Worm (Caenorhabditis elegans) whole organism, midembryonic: ENCODE measurements around the gene cogc-4.

Experiments used
- cog-1 ChIP-seq: sonication (generic microtip); optimal IDR thresholded peaks from 2 replicates; lab custom pipeline; 2016; ENCODE audit warnings: missing genetic modification characterization, missing compliant biosample characterization
- flt-1 ChIP-seq: fragments of 200-800 bp; sonication (Bioruptor generic); IDR thresholded peaks from 2 replicates; pipeline ENCODE4 v1.3.6; 2022; ENCODE audit warnings: missing genetic modification characterization, missing compliant biosample characterization
- med-1 ChIP-seq: sonication (generic microtip); optimal IDR thresholded peaks from 2 replicates; lab custom pipeline; 2017; ENCODE audit warnings: missing genetic modification characterization, mild to moderate bottlenecking, missing compliant biosample characterization, antibody characterized with exemption, missing genetic modification reagents; ENCODE audit not compliant: insufficient read depth
- ztf-23 ChIP-seq: fragments of 200-800 bp; sonication (Bioruptor generic); IDR thresholded peaks from 2 replicates; pipeline ENCODE4 v1.3.6; 2022; ENCODE audit warnings: missing genetic modification reagents, missing genetic modification characterization, missing compliant biosample characterization

DNA sequence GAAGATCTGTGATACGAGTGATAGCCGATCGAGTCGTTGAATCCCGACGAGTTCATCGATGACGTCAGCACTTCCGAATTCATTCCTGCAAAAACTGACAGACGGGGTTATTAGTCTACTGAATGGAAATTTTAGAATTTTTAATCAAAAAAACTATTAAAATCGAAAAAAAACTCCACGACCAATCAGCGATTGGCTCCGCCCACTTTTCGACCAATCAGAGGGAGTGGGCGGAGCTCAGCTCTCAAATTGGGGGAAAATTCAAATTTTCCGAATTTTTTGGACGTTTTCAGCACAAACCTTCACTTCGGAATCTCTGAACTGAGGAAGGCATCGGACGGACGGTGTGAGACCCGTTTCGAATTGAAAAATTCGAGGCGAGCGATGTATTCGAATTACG, 30.3 kb upstream of the cogc-4 start:
- TF ChIP-seq flt-1, result no peak
- no peak for TF ChIP-seq ztf-23 (GFP tag; lab: Robert Waterston, UW)
- no peak for TF ChIP-seq cog-1
- no peak for TF ChIP-seq med-1
